Fruit fly (Drosophila melanogaster): ENCODE measurements around the gene CG7044.
A peak's percentile ranks its signal among the peaks of the same experiment; 100 is the strongest.

The CG7044 gene

DNA sequence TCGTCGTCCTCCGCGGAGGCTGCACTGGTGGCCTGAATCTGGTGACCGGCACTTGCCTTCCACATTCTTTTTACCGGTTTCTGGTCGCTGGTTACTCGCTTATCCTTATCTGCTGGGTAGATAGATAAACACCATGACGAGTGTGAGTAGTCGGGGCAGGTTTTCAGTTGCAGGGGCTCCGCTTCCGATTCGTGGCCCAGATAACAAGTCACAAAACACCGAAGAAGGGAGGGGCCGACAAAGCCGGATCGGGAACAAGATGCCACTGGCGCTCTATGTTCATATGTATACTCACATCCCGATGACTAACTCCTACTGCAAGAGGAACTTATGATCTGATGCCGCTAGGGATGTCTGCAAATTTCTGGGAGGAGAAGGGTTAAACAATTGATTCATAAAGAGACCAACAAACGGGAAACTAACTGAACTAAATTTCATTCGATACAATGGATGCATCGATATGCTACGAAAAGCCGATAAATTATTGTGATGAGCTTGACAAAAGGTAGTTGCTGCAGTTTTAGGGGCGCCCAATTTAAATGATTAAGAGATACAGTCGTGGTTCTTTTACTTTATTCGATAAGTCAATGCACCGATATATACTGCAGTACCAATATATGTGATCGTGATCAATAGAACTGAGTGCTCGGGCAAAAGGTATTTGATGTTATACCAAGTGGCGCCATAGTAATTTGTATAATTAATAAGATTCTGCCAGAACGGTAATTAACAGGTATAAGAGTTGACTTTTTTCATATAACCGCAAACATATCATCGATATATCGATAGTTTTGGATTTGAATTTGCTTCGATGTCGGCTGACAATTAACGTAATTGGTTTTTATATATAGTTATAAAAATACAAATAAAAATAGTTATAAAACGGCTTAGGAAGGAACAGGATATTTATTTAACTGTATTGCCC lies 37.3 kb downstream of the CG7044 start, which contains the start of gene Cortactin (continued):
- TF ChIP-seq CG8944 (GFP tag; optimal IDR thresholded peaks at IDR 0.05) = no peak
- TF ChIP-seq CG14441 (GFP tag; IDR thresholded peaks at IDR 0.05) = no peak
- no peak for TF ChIP-seq CG7357 (GFP tag; IDR thresholded peaks at IDR 0.05)
- TF ChIP-seq Xbp1 (GFP tag; optimal IDR thresholded peaks at IDR 0.05) = no peak
- TF ChIP-seq Tbp (GFP tag; optimal IDR thresholded peaks at IDR 0.05) = no peak
- TF ChIP-seq tll (GFP tag; optimal IDR thresholded peaks at IDR 0.05) = peak in 1 of 2 experiments; percentile 37
- 0 out of 2 replicates have a peak, but pooled peaks have one; percentile 19 for TF ChIP-seq sob (GFP tag; IDR thresholded peaks at IDR 0.05)
- no peak for TF ChIP-seq CG11723 (GFP tag; optimal IDR thresholded peaks at IDR 0.05)
- TF ChIP-seq Atf3 (GFP tag; optimal IDR thresholded peaks at IDR 0.05) = no peak
- TF ChIP-seq Side (GFP tag; optimal IDR thresholded peaks at IDR 0.05) = no peak
- no peak for TF ChIP-seq CG16779 (GFP tag; IDR thresholded peaks at IDR 0.05)
- no peak for TF ChIP-seq CG11504 (tag; optimal IDR thresholded peaks at IDR 0.05)
- TF ChIP-seq Lhr (GFP tag; optimal IDR thresholded peaks at IDR 0.05) = peak; percentile 9
- peak; percentile 48 for TF ChIP-seq kay (GFP tag; optimal IDR thresholded peaks at IDR 0.05)
- no peak for TF ChIP-seq Atf6 (GFP tag; IDR thresholded peaks at IDR 0.05)
- TF ChIP-seq Lpt (GFP tag; optimal IDR thresholded peaks at IDR 0.05) = no peak
- no peak for TF ChIP-seq wdn (GFP tag; IDR thresholded peaks at IDR 0.05)
- peak; percentile 52 for TF ChIP-seq HmgD (GFP tag; optimal IDR thresholded peaks at IDR 0.05)
- no peak for TF ChIP-seq CG6175 (GFP tag; IDR thresholded peaks at IDR 0.05)
- TF ChIP-seq Neu2 (GFP tag; optimal IDR thresholded peaks at IDR 0.05; ENCODE audit: borderline replicate concordance) = peak; percentile 98
- TF ChIP-seq CG6654 (GFP tag; optimal IDR thresholded peaks at IDR 0.05) = no peak
- no peak for TF ChIP-seq fu2 (GFP tag; optimal IDR thresholded peaks at IDR 0.05)
- TF ChIP-seq Hr51 (GFP tag; optimal IDR thresholded peaks at IDR 0.05) = no peak
- TF ChIP-seq CG14667 (GFP tag; IDR thresholded peaks at IDR 0.05) = no peak
- TF ChIP-seq CG4854 (GFP tag; optimal IDR thresholded peaks at IDR 0.05) = no peak
- no peak for TF ChIP-seq Ptx1 (GFP tag; IDR thresholded peaks at IDR 0.05)
- no peak for TF ChIP-seq tx (GFP tag; optimal IDR thresholded peaks at IDR 0.05)
- TF ChIP-seq CG6254 (GFP tag; optimal IDR thresholded peaks at IDR 0.05) = no peak
- TF ChIP-seq Poxn (GFP tag; IDR thresholded peaks at IDR 0.05) = no peak
- TF ChIP-seq shn (GFP tag; optimal IDR thresholded peaks at IDR 0.05) = no peak
- TF ChIP-seq tna (GFP tag; IDR thresholded peaks at IDR 0.05; ENCODE audit: partially characterized antibody) = peak; percentile 91
- TF ChIP-seq cwo (GFP tag; optimal IDR thresholded peaks at IDR 0.05) = no peak
- no peak for TF ChIP-seq CG10462 (GFP tag; optimal IDR thresholded peaks at IDR 0.05)
- no peak for TF ChIP-seq CG13296 (GFP tag; optimal IDR thresholded peaks at IDR 0.05)
- no peak for TF ChIP-seq sima (GFP tag; optimal IDR thresholded peaks at IDR 0.05)
- no peak for TF ChIP-seq Trl (optimal IDR thresholded peaks at IDR 0.05)
- TF ChIP-seq Trl (GFP tag; optimal IDR thresholded peaks at IDR 0.05) = no peak
- peak; percentile 100 for TF ChIP-seq CG11560 (tag; IDR thresholded peaks at IDR 0.05)
- no peak for TF ChIP-seq peb (GFP tag; IDR thresholded peaks at IDR 0.05)
- no peak for TF ChIP-seq pb (GFP tag; optimal IDR thresholded peaks at IDR 0.05)
- TF ChIP-seq NfI (GFP tag; optimal IDR thresholded peaks at IDR 0.05) = no peak
- TF ChIP-seq CG10959 (GFP tag; IDR thresholded peaks at IDR 0.05) = no peak; the same call in 1 of the 2 replicates
- TF ChIP-seq CG6689 (GFP tag; IDR thresholded peaks at IDR 0.05) = no peak
- no peak for TF ChIP-seq CG1647 (GFP tag; optimal IDR thresholded peaks at IDR 0.05)
- TF ChIP-seq dmrt11E (tag; optimal IDR thresholded peaks at IDR 0.05) = no peak
- peak; percentile 32 for TF ChIP-seq CG33213 (GFP tag; optimal IDR thresholded peaks at IDR 0.05)
- TF ChIP-seq emc (GFP tag; optimal IDR thresholded peaks at IDR 0.05) = no peak
- no peak for TF ChIP-seq Rx (GFP tag; IDR thresholded peaks at IDR 0.05)
- TF ChIP-seq Sin3A (optimal IDR thresholded peaks at IDR 0.05) = no peak
- TF ChIP-seq CG17186 (GFP tag; optimal IDR thresholded peaks at IDR 0.05) = no peak
- TF ChIP-seq CG4424 (GFP tag; optimal IDR thresholded peaks at IDR 0.05) = no peak
